Fruit fly (Drosophila melanogaster): ENCODE measurements around the gene CG31683.
A peak's percentile ranks its signal among the peaks of the same experiment; 100 is the strongest.

CG31683 gene

dm6 chr2L:20420035-20420434 lies 29.7 kb downstream of the CG31683 start:
- TF ChIP-seq Crg-1 (GFP tag; optimal IDR thresholded peaks at IDR 0.05) (no peak), CG5204 (GFP tag; optimal IDR thresholded peaks at IDR 0.05) (no peak), kay (GFP tag; ENCODE audit: borderline replicate concordance) (peak; percentile 55), cnc (optimal IDR thresholded peaks at IDR 0.05) (no peak)

DNA sequence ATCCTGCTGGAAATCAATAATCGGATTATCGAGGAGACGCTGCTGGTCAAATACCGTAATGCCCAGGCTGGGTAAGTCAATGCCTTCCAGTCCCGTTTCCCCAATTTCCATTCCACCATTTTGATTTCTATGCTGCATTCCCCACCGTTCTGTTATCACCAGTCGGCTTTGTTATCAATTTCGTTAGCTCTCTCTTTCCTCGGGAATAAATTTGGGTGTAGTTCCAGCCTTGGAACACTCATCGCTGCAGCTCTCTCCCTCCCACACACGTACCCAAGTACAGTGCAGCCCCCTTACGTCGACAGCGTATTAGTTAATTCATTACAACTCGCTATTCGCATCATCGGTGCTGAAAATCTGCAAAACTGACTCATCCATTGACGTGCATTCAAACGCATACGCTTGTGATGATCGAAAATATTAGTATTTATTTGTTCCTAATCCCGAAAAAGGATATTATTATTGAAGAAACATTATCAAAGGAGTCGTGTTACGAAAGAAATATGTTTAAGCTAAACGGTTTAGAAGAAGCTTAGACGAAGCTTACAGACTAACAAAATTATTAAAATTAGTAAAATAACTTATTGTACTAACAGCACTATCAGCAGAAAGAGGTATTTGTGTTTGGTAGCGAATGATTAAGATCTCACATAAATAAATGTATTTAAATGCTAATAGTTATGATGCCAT lies 32.0 kb downstream of the CG31683 start:
- no peak for TF ChIP-seq Mnt (GFP tag; optimal IDR thresholded peaks at IDR 0.05)
- no peak for TF ChIP-seq CG1620 (GFP tag; optimal IDR thresholded peaks at IDR 0.05)
- peak; percentile 35 for TF ChIP-seq CG5204 (GFP tag; optimal IDR thresholded peaks at IDR 0.05)
- peak; percentile 44 for TF ChIP-seq cic (GFP tag; optimal IDR thresholded peaks at IDR 0.05)
- TF ChIP-seq CG12768 (GFP tag; optimal IDR thresholded peaks at IDR 0.05): peak; percentile 15
- no peak for TF ChIP-seq Clk (GFP tag; optimal IDR thresholded peaks at IDR 0.05)
- TF ChIP-seq Hr96 (GFP tag; optimal IDR thresholded peaks at IDR 0.05): no peak
- TF ChIP-seq kay (GFP tag; ENCODE audit: borderline replicate concordance): peak; percentile 94
- TF ChIP-seq CG7101 (tag; optimal IDR thresholded peaks at IDR 0.05): peak; percentile 1
- no peak for TF ChIP-seq CG33017 (tag; optimal IDR thresholded peaks at IDR 0.05)
- no peak for TF ChIP-seq toe (GFP tag; optimal IDR thresholded peaks at IDR 0.05)
- TF ChIP-seq ovo (GFP tag; optimal IDR thresholded peaks at IDR 0.05): peak; percentile 35
- peak; percentile 98 for TF ChIP-seq pad (GFP tag; optimal IDR thresholded peaks at IDR 0.05)
- no peak for TF ChIP-seq tj (GFP tag; optimal IDR thresholded peaks at IDR 0.05)
- TF ChIP-seq CG7045 (GFP tag; optimal IDR thresholded peaks at IDR 0.05): peak; percentile 26
- no peak for TF ChIP-seq cnc (optimal IDR thresholded peaks at IDR 0.05)
- TF ChIP-seq Crg-1 (GFP tag; optimal IDR thresholded peaks at IDR 0.05): no peak
- TF ChIP-seq CG14711 (tag; optimal IDR thresholded peaks at IDR 0.05): no peak
- TF ChIP-seq bab1 (GFP tag; optimal IDR thresholded peaks at IDR 0.05): no peak
- TF ChIP-seq CG11617 (GFP tag; optimal IDR thresholded peaks at IDR 0.05): no peak

dm6 chr2L:20416754-20417563 lies 32.8 kb downstream of the CG31683 start, which contains the start of the genes CG10949 and Arpc2:
Gene CG10949, minus strand, starts transcription at chr2L:20416918.
Gene Arpc2, plus strand, starts transcription at chr2L:20417057.
- TF ChIP-seq CG7101 (tag; optimal IDR thresholded peaks at IDR 0.05) (peak; percentile 74), Crg-1 (GFP tag; optimal IDR thresholded peaks at IDR 0.05) (peak; percentile 59), Hr96 (GFP tag; optimal IDR thresholded peaks at IDR 0.05) (no peak), ovo (GFP tag; optimal IDR thresholded peaks at IDR 0.05) (peak; percentile 47), tj (GFP tag; optimal IDR thresholded peaks at IDR 0.05) (peak; percentile 92), CG14711 (tag; optimal IDR thresholded peaks at IDR 0.05) (peak; percentile 72), Mnt (GFP tag; optimal IDR thresholded peaks at IDR 0.05) (peak; percentile 92), cnc (optimal IDR thresholded peaks at IDR 0.05) (no peak), cic (GFP tag; optimal IDR thresholded peaks at IDR 0.05) (peak; percentile 45), pad (GFP tag; optimal IDR thresholded peaks at IDR 0.05) (no peak), CG12768 (GFP tag; optimal IDR thresholded peaks at IDR 0.05) (peak; percentile 31), CG1620 (GFP tag; optimal IDR thresholded peaks at IDR 0.05) (peak; percentile 54), CG5204 (GFP tag; optimal IDR thresholded peaks at IDR 0.05) (peak; percentile 56), kay (GFP tag; ENCODE audit: borderline replicate concordance) (peak; percentile 97), bab1 (GFP tag; optimal IDR thresholded peaks at IDR 0.05) (no peak), CG33017 (tag; optimal IDR thresholded peaks at IDR 0.05) (peak; percentile 75), Clk (GFP tag; optimal IDR thresholded peaks at IDR 0.05) (peak; percentile 30), CG11617 (GFP tag; optimal IDR thresholded peaks at IDR 0.05) (peak; percentile 67), toe (GFP tag; optimal IDR thresholded peaks at IDR 0.05) (peak; percentile 67)

dm6 chr2L:20414750-20415211 lies 35.0 kb downstream of the CG31683 start, which contains the start of gene CG10947:
Gene CG10947, minus strand, starts transcription at chr2L:20414800.
- TF ChIP-seq Crg-1 (GFP tag; optimal IDR thresholded peaks at IDR 0.05): peak; percentile 59
- TF ChIP-seq bab1 (GFP tag; optimal IDR thresholded peaks at IDR 0.05): peak; percentile 76
- TF ChIP-seq kay (GFP tag; ENCODE audit: borderline replicate concordance): no peak
- TF ChIP-seq Clk (GFP tag; optimal IDR thresholded peaks at IDR 0.05): no peak
- no peak for TF ChIP-seq tj (GFP tag; optimal IDR thresholded peaks at IDR 0.05)
- peak; percentile 45 for TF ChIP-seq Hr96 (GFP tag; optimal IDR thresholded peaks at IDR 0.05)
- peak; percentile 14 for TF ChIP-seq CG5204 (GFP tag; optimal IDR thresholded peaks at IDR 0.05)
- no peak for TF ChIP-seq cnc (optimal IDR thresholded peaks at IDR 0.05)
- no peak for TF ChIP-seq CG12768 (GFP tag; optimal IDR thresholded peaks at IDR 0.05)
- TF ChIP-seq pad (GFP tag; optimal IDR thresholded peaks at IDR 0.05): peak; percentile 24
- peak; percentile 60 for TF ChIP-seq toe (GFP tag; optimal IDR thresholded peaks at IDR 0.05)
- peak; percentile 29 for TF ChIP-seq Mnt (GFP tag; optimal IDR thresholded peaks at IDR 0.05)
- TF ChIP-seq CG7045 (GFP tag; optimal IDR thresholded peaks at IDR 0.05): peak; percentile 2
- TF ChIP-seq CG11617 (GFP tag; optimal IDR thresholded peaks at IDR 0.05): no peak
- no peak for TF ChIP-seq CG33017 (tag; optimal IDR thresholded peaks at IDR 0.05)
- TF ChIP-seq cic (GFP tag; optimal IDR thresholded peaks at IDR 0.05): no peak
- peak; percentile 79 for TF ChIP-seq CG1620 (GFP tag; optimal IDR thresholded peaks at IDR 0.05)
- TF ChIP-seq CG14711 (tag; optimal IDR thresholded peaks at IDR 0.05): no peak
- peak; percentile 40 for TF ChIP-seq ovo (GFP tag; optimal IDR thresholded peaks at IDR 0.05)
- TF ChIP-seq CG7101 (tag; optimal IDR thresholded peaks at IDR 0.05): peak; percentile 46

dm6 chr2L:20413826-20414225 lies 35.9 kb downstream of the CG31683 start:
- no peak for TF ChIP-seq cnc (optimal IDR thresholded peaks at IDR 0.05)
- no peak for TF ChIP-seq Crg-1 (GFP tag; optimal IDR thresholded peaks at IDR 0.05)
- no peak for TF ChIP-seq CG7101 (tag; optimal IDR thresholded peaks at IDR 0.05)
- TF ChIP-seq CG11617 (GFP tag; optimal IDR thresholded peaks at IDR 0.05): no peak
- TF ChIP-seq CG5204 (GFP tag; optimal IDR thresholded peaks at IDR 0.05): no peak
- no peak for TF ChIP-seq CG12768 (GFP tag; optimal IDR thresholded peaks at IDR 0.05)
- TF ChIP-seq Mnt (GFP tag; optimal IDR thresholded peaks at IDR 0.05): no peak
- TF ChIP-seq Hr96 (GFP tag; optimal IDR thresholded peaks at IDR 0.05): no peak
- no peak for TF ChIP-seq toe (GFP tag; optimal IDR thresholded peaks at IDR 0.05)
- no peak for TF ChIP-seq cic (GFP tag; optimal IDR thresholded peaks at IDR 0.05)
- TF ChIP-seq CG1620 (GFP tag; optimal IDR thresholded peaks at IDR 0.05): no peak
- TF ChIP-seq ovo (GFP tag; optimal IDR thresholded peaks at IDR 0.05): no peak
- TF ChIP-seq bab1 (GFP tag; optimal IDR thresholded peaks at IDR 0.05): no peak
- TF ChIP-seq CG33017 (tag; optimal IDR thresholded peaks at IDR 0.05): no peak

Data from whole organism, adult.